Fruit fly (Drosophila melanogaster) whole organism, embryonic: ENCODE data around the gene CG5921.
A peak's percentile ranks its signal among the peaks of the same experiment; 100 is the strongest.

Experiments used
- Asciz ChIP-seq: fragments of 200-800 bp; sonication (Bioruptor generic); optimal IDR thresholded peaks from 2 replicates; lab custom pipeline; 2017; ENCODE audit warnings: missing biosample characterization, mild to moderate bottlenecking, missing genetic modification characterization, missing genetic modification reagents
- Bgb ChIP-seq: fragments of 200-800 bp; sonication (Bioruptor generic); IDR thresholded peaks from 2 replicates; pipeline ENCODE4 v1.3.6; 2022; ENCODE audit warnings: missing biosample characterization, missing genetic modification characterization; ENCODE audit not compliant: partially characterized antibody
- CG10462 ChIP-seq: fragments of 200-800 bp; sonication (Bioruptor generic); optimal IDR thresholded peaks from 2 replicates; lab custom pipeline; 2016; ENCODE audit warnings: missing biosample characterization, missing genetic modification characterization
- CG10959 ChIP-seq: fragments of 200-800 bp; sonication (Bioruptor generic); IDR thresholded peaks from 2 replicates; pipeline ENCODE4 v1.3.6; 2022; ENCODE audit warnings: missing biosample characterization, missing genetic modification characterization
- CG11456 ChIP-seq: fragments of 200-800 bp; sonication (Bioruptor generic); IDR thresholded peaks from 3 replicates; pipeline ENCODE4 v1.3.6; 2022; ENCODE audit warnings: missing biosample characterization, missing genetic modification characterization
- CG11560 ChIP-seq: fragments of 200-800 bp; sonication (Bioruptor generic); IDR thresholded peaks from 3 replicates; pipeline ENCODE4 v1.3.6; 2022; ENCODE audit warnings: missing biosample characterization, missing genetic modification characterization
- CG11723 ChIP-seq: fragments of 200-800 bp; sonication (Bioruptor generic); optimal IDR thresholded peaks from 2 replicates; lab custom pipeline; 2017; ENCODE audit warnings: missing biosample characterization, mild to moderate bottlenecking, missing genetic modification characterization
- CG12769 ChIP-seq: fragments of 200-800 bp; sonication (Bioruptor generic); optimal IDR thresholded peaks from 2 replicates; lab custom pipeline; 2019; ENCODE audit warnings: missing biosample characterization, mild to moderate bottlenecking, missing genetic modification characterization, moderate library complexity
- CG14710 ChIP-seq: fragments of 200-800 bp; sonication (Bioruptor generic); optimal IDR thresholded peaks from 3 replicates; lab custom pipeline; 2019; ENCODE audit warnings: missing biosample characterization, mild to moderate bottlenecking, missing genetic modification characterization, moderate library complexity
- CG18764 ChIP-seq: fragments of 200-800 bp; sonication (Bioruptor generic); optimal IDR thresholded peaks from 3 replicates; lab custom pipeline; 2016; ENCODE audit warnings: missing biosample characterization, missing genetic modification characterization
- CG2199 ChIP-seq: fragments of 200-800 bp; sonication (Bioruptor generic); IDR thresholded peaks from 3 replicates; pipeline ENCODE4 v1.3.6; 2022; ENCODE audit warnings: missing biosample characterization, missing genetic modification characterization
- CG31365 ChIP-seq: fragments of 200-800 bp; sonication (Bioruptor generic); optimal IDR thresholded peaks from 2 replicates; lab custom pipeline; 2018; ENCODE audit warnings: missing biosample characterization, mild to moderate bottlenecking, missing genetic modification characterization
- CG31388 ChIP-seq: fragments of 200-800 bp; sonication (Bioruptor generic); optimal IDR thresholded peaks from 2 replicates; lab custom pipeline; 2016; ENCODE audit warnings: missing biosample characterization, missing genetic modification characterization
- CG34376 ChIP-seq: fragments of 200-800 bp; sonication (Bioruptor generic); optimal IDR thresholded peaks from 2 replicates; lab custom pipeline; 2018; ENCODE audit warnings: missing biosample characterization, mild to moderate bottlenecking, missing genetic modification characterization
- CG42726 ChIP-seq: fragments of 200-800 bp; sonication (Bioruptor generic); IDR thresholded peaks from 2 replicates; pipeline ENCODE4 v1.3.6; 2022; ENCODE audit warnings: missing biosample characterization, missing genetic modification characterization; ENCODE audit not compliant: partially characterized antibody
- CG43689 ChIP-seq: fragments of 200-800 bp; sonication (Bioruptor generic); IDR thresholded peaks from 2 replicates; pipeline ENCODE4 v1.3.6; 2022; ENCODE audit warnings: missing biosample characterization, missing genetic modification characterization
- CG6683 ChIP-seq: fragments of 200-800 bp; sonication (Bioruptor generic); optimal IDR thresholded peaks from 2 replicates; lab custom pipeline; 2017; ENCODE audit warnings: missing biosample characterization, mild to moderate bottlenecking, missing genetic modification characterization, missing genetic modification reagents
- CG6689 ChIP-seq: fragments of 200-800 bp; sonication (Bioruptor generic); IDR thresholded peaks from 2 replicates; pipeline ENCODE4 v1.3.6; 2022; ENCODE audit warnings: missing biosample characterization, missing genetic modification characterization
- CG6791 ChIP-seq: fragments of 200-800 bp; sonication (Bioruptor generic); IDR thresholded peaks from 3 replicates; pipeline ENCODE4 v1.3.6; 2022; ENCODE audit warnings: missing biosample characterization, missing genetic modification characterization; ENCODE audit not compliant: partially characterized antibody
- CG8281 ChIP-seq: fragments of 200-800 bp; sonication (Bioruptor generic); optimal IDR thresholded peaks from 2 replicates; lab custom pipeline; 2018; ENCODE audit warnings: missing biosample characterization, mild to moderate bottlenecking, missing genetic modification characterization, moderate library complexity
- CG8924 ChIP-seq: fragments of 200-800 bp; optimal IDR thresholded peaks from 3 replicates; lab custom pipeline; 2019; ENCODE audit warnings: missing biosample characterization, mild to moderate bottlenecking, missing genetic modification characterization, moderate library complexity
- CG9437 ChIP-seq: fragments of 200-800 bp; sonication (Bioruptor generic); optimal IDR thresholded peaks from 2 replicates; lab custom pipeline; 2018; ENCODE audit warnings: missing biosample characterization, mild to moderate bottlenecking, missing genetic modification characterization
- CTCF ChIP-seq: fragments of 200-800 bp; sonication (Bioruptor generic); optimal IDR thresholded peaks from 2 replicates; lab custom pipeline; 2017; ENCODE audit warnings: missing biosample characterization, mild to moderate bottlenecking, missing genetic modification characterization, moderate library complexity
- D ChIP-seq, 2 experiments: fragments of 200-800 bp in 1 of 2; fragments of >200 bp in 1 of 2; sonication (Bioruptor generic) in 1 of 2; optimal IDR thresholded peaks; 2 replicates in 1 of 2; 3 replicates in 1 of 2; lab custom pipeline; 2017; ENCODE audit warnings: mild to moderate bottlenecking in 1 of 2, missing biosample characterization in 1 of 2, missing genetic modification characterization in 1 of 2, missing genetic modification reagents in 1 of 2
- Dbx ChIP-seq: fragments of 200-800 bp; sonication (Bioruptor generic); IDR thresholded peaks from 3 replicates; pipeline ENCODE4 v1.3.6; 2022; ENCODE audit warnings: missing biosample characterization, missing genetic modification characterization
- Dp ChIP-seq: fragments of 200-800 bp; sonication (Bioruptor generic); optimal IDR thresholded peaks from 2 replicates; lab custom pipeline; 2018; ENCODE audit warnings: missing biosample characterization, mild to moderate bottlenecking, missing genetic modification characterization, moderate library complexity
- E2f1 ChIP-seq: fragments of 200-800 bp; sonication (Bioruptor generic); IDR thresholded peaks from 2 replicates; pipeline ENCODE4 v1.3.6; 2022; ENCODE audit warnings: missing biosample characterization, missing genetic modification characterization
- Ets97D ChIP-seq: fragments of 200-800 bp; sonication (Bioruptor generic); optimal IDR thresholded peaks from 3 replicates; lab custom pipeline; 2016; ENCODE audit warnings: missing biosample characterization, missing genetic modification characterization
- GATAe ChIP-seq: fragments of 200-800 bp; sonication (Bioruptor generic); conservative IDR thresholded peaks from 2 replicates; pipeline ENCODE4 v1.3.6; 2022; ENCODE audit warnings: missing biosample characterization, missing genetic modification characterization
- H2.0 ChIP-seq: fragments of 200-800 bp; sonication (Bioruptor generic); IDR thresholded peaks from 2 replicates; pipeline ENCODE4 v1.3.6; 2022; ENCODE audit warnings: missing biosample characterization, missing genetic modification characterization
- Med ChIP-seq: fragments of 200-800 bp; sonication (Bioruptor generic); peaks from one replicate; lab custom pipeline; 2016; ENCODE audit warnings: missing biosample characterization, missing genetic modification characterization, mild to moderate bottlenecking, inconsistent platforms, moderate library complexity
- Nf-YA ChIP-seq: fragments of 200-800 bp; sonication (Bioruptor generic); IDR thresholded peaks from 2 replicates; pipeline ENCODE4 v1.3.6; 2022; ENCODE audit warnings: missing biosample characterization, missing genetic modification characterization
- Side ChIP-seq: fragments of 200-800 bp; sonication (Bioruptor generic); optimal IDR thresholded peaks from 2 replicates; lab custom pipeline; 2016; ENCODE audit warnings: missing biosample characterization, missing genetic modification characterization
- Spps ChIP-seq: fragments of 200-800 bp; sonication (Bioruptor generic); optimal IDR thresholded peaks from 2 replicates; lab custom pipeline; 2018; ENCODE audit warnings: missing biosample characterization, mild to moderate bottlenecking, missing genetic modification characterization
- TFAM ChIP-seq: fragments of 200-800 bp; sonication (Bioruptor generic); optimal IDR thresholded peaks from 2 replicates; lab custom pipeline; 2017; ENCODE audit warnings: missing biosample characterization, missing genetic modification characterization, inconsistent platforms
- Taf1 ChIP-seq: fragments of 200-800 bp; sonication (Bioruptor generic); IDR thresholded peaks from 2 replicates; pipeline ENCODE4 v1.3.6; 2022; ENCODE audit warnings: missing biosample characterization, missing genetic modification characterization
- ap ChIP-seq: fragments of 200-800 bp; sonication (Bioruptor generic); IDR thresholded peaks from 2 replicates; pipeline ENCODE4 v1.3.6; 2022; ENCODE audit warnings: missing biosample characterization, missing genetic modification characterization
- chif ChIP-seq, 2 experiments: fragments of 200-800 bp; sonication (Bioruptor generic); optimal IDR thresholded peaks; 3 replicates each; lab custom pipeline; 2016; ENCODE audit warnings: missing biosample characterization in 2 of 2, missing genetic modification characterization in 2 of 2
- disco-r ChIP-seq: fragments of 200-800 bp; sonication (Bioruptor generic); optimal IDR thresholded peaks from 2 replicates; lab custom pipeline; 2016; ENCODE audit warnings: missing biosample characterization, missing genetic modification characterization
- dmrt11E ChIP-seq: fragments of 200-800 bp; sonication (Bioruptor generic); optimal IDR thresholded peaks from 3 replicates; lab custom pipeline; 2018; ENCODE audit warnings: missing biosample characterization, mild to moderate bottlenecking, missing genetic modification characterization, moderate library complexity
- dmrt99B ChIP-seq: fragments of 200-800 bp; sonication (Bioruptor generic); optimal IDR thresholded peaks from 2 replicates; lab custom pipeline; 2018; ENCODE audit warnings: missing biosample characterization, mild to moderate bottlenecking, missing genetic modification characterization, moderate library complexity
- dysf ChIP-seq: fragments of 200-800 bp; sonication (Bioruptor generic); IDR thresholded peaks from 3 replicates; pipeline ENCODE4 v1.3.6; 2022; ENCODE audit warnings: missing biosample characterization, missing genetic modification characterization
- gfzf ChIP-seq: fragments of 200-800 bp; sonication (Bioruptor generic); optimal IDR thresholded peaks from 2 replicates; lab custom pipeline; 2016; ENCODE audit warnings: missing biosample characterization, mild to moderate bottlenecking, missing genetic modification characterization, moderate library complexity
- nerfin-1 ChIP-seq: fragments of 200-800 bp; sonication (Bioruptor generic); optimal IDR thresholded peaks from 3 replicates; lab custom pipeline; 2019; ENCODE audit warnings: missing biosample characterization, mild to moderate bottlenecking, missing genetic modification characterization, moderate library complexity
- nmo ChIP-seq: fragments of 200-800 bp; sonication (Bioruptor generic); optimal IDR thresholded peaks from 2 replicates; lab custom pipeline; 2018; ENCODE audit warnings: missing biosample characterization, mild to moderate bottlenecking, missing genetic modification characterization, moderate library complexity
- otp ChIP-seq: fragments of 200-800 bp; sonication (Bioruptor generic); IDR thresholded peaks from 3 replicates; pipeline ENCODE4, ENCODE4 v1.3.6; 2022; ENCODE audit warnings: missing biosample characterization, missing genetic modification characterization
- phol ChIP-seq: fragments of 200-800 bp; sonication (Bioruptor generic); optimal IDR thresholded peaks from 3 replicates; lab custom pipeline; 2018; ENCODE audit warnings: missing biosample characterization, mild to moderate bottlenecking, missing genetic modification characterization, moderate library complexity
- run ChIP-seq: fragments of 200-800 bp; sonication (Bioruptor generic); optimal IDR thresholded peaks from 3 replicates; lab custom pipeline; 2018; ENCODE audit warnings: missing biosample characterization, mild to moderate bottlenecking, missing genetic modification characterization
- slp2 ChIP-seq: fragments of 200-800 bp; sonication (Bioruptor generic); optimal IDR thresholded peaks from 2 replicates; lab custom pipeline; 2016; ENCODE audit warnings: missing biosample characterization, missing genetic modification characterization
- trh ChIP-seq: fragments of 200-800 bp; sonication (Bioruptor generic); optimal IDR thresholded peaks from 2 replicates; lab custom pipeline; 2016; ENCODE audit warnings: missing biosample characterization, missing genetic modification characterization
- vvl ChIP-seq: fragments of 200-800 bp; sonication (Bioruptor generic); IDR thresholded peaks from 2 replicates; pipeline ENCODE4 v1.3.6; 2022; ENCODE audit warnings: missing biosample characterization, missing genetic modification characterization
- zfh2 ChIP-seq: fragments of 200-800 bp; sonication (Bioruptor generic); optimal IDR thresholded peaks from 2 replicates; lab custom pipeline; 2016; ENCODE audit warnings: missing biosample characterization, missing genetic modification characterization

CG5921 gene

DNA sequence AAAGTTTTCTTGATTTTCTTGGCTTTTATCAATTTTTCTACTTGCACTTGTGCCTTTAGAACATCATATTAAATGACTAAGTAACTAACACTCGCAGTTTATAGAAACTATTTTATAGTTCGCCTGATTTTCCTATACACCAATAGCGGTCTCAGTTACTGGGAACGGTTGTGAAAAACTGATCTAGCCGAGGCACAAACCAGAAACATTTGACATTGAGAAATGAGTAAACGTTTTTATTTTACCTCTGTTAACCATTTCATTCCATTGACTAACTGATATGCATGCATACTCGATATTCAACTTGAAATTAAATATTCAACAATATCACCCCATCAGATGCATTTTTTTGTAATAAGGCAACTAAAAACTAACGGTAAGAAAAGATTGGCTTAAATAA lies 15.3 kb upstream of the CG5921 start (continued):
- TF ChIP-seq slp2 = no peak
- no peak for TF ChIP-seq E2f1
- TF ChIP-seq dysf (GFP tag; lab: Robert Waterston, UW) = no peak
- TF ChIP-seq CG6683 (GFP tag; lab: Kevin White, UChicago) = no peak
- TF ChIP-seq CG31388 (GFP tag; lab: Kevin White, UChicago) = no peak
- no peak for TF ChIP-seq Dbx (GFP tag; lab: Robert Waterston, UW)
- TF ChIP-seq CG18764 = no peak
- no peak for TF ChIP-seq CG34376 (GFP tag; lab: Kevin White, UChicago)
- no peak for TF ChIP-seq Side (GFP tag; lab: Kevin White, UChicago)
- no peak for TF ChIP-seq CG11560 (tag; lab: Robert Waterston, UW)
- no peak for TF ChIP-seq D (optimal IDR thresholded peaks at IDR 0.05; lab: Kevin White, UChicago)
- no peak for TF ChIP-seq D (GFP tag; optimal IDR thresholded peaks at IDR 0.05; lab: Kevin White, UChicago)
- no peak for TF ChIP-seq trh
- peak; percentile 87 for TF ChIP-seq CG31365 (tag; lab: Kevin White, UChicago)
- no peak for TF ChIP-seq nmo (GFP tag; lab: Kevin White, UChicago)
- no peak for TF ChIP-seq Spps (tag; lab: Kevin White, UChicago)
- peak; percentile 81 for TF ChIP-seq CTCF (GFP tag; lab: Kevin White, UChicago)
- TF ChIP-seq CG14710 = peak; percentile 25
- TF ChIP-seq otp (GFP tag; lab: Robert Waterston, UW) = no peak
- no peak for TF ChIP-seq ap (GFP tag; lab: Robert Waterston, UW)
- TF ChIP-seq Ets97D (GFP tag; lab: Kevin White, UChicago) = no peak
- no peak for TF ChIP-seq dmrt11E (tag; lab: Kevin White, UChicago)
- TF ChIP-seq Asciz (GFP tag; lab: Kevin White, UChicago) = no peak
- TF ChIP-seq phol (tag; lab: Kevin White, UChicago) = no peak
- no peak for TF ChIP-seq CG10959
- TF ChIP-seq CG43689 = no peak
- TF ChIP-seq CG11456 = no peak
- TF ChIP-seq Taf1 (GFP tag; lab: Robert Waterston, UW) = no peak
- peak; percentile 9 for TF ChIP-seq Med (GFP tag; lab: Kevin White, UChicago)
- TF ChIP-seq Nf-YA (GFP tag; lab: Robert Waterston, UW) = no peak
- TF ChIP-seq CG9437 (GFP tag; lab: Kevin White, UChicago) = no peak
- no peak for TF ChIP-seq CG12769
- no peak for TF ChIP-seq CG11723 (GFP tag; lab: Kevin White, UChicago)
- TF ChIP-seq gfzf (GFP tag; lab: Kevin White, UChicago) = no peak
- TF ChIP-seq CG8924 (tag; lab: Kevin White, UChicago) = no peak
- TF ChIP-seq Bgb = peak; percentile 55; the same call in 1 of the 2 replicates
- 0 out of 2 replicates have a peak, but pooled peaks have one; percentile 13 for TF ChIP-seq vvl (GFP tag; lab: Robert Waterston, UW)
- TF ChIP-seq nerfin-1 (tag; lab: Kevin White, UChicago) = no peak
- TF ChIP-seq zfh2 (GFP tag; lab: Kevin White, UChicago) = no peak
- peak; percentile 77 for TF ChIP-seq CG2199 (GFP tag; lab: Robert Waterston, UW)
- no peak for TF ChIP-seq CG6689 (GFP tag; lab: Robert Waterston, UW)
- TF ChIP-seq CG42726 = 0 out of 2 replicates have a peak, but pooled peaks have one; percentile 9
- peak; percentile 46 for TF ChIP-seq CG8281 (tag; lab: Kevin White, UChicago)
- TF ChIP-seq CG6791 (GFP tag; lab: Robert Waterston, UW) = 0 out of 3 replicates have a peak, but pooled peaks have one; percentile 29
- no peak for TF ChIP-seq GATAe
- no peak for TF ChIP-seq H2.0
- TF ChIP-seq run (tag; lab: Kevin White, UChicago) = no peak
- no peak for TF ChIP-seq Dp
- TF ChIP-seq CG10462 = no peak
- TF ChIP-seq disco-r (GFP tag; lab: Kevin White, UChicago) = no peak
- no peak for TF ChIP-seq chif (GFP tag; optimal IDR thresholded peaks at IDR 0.05; lab: Kevin White, UChicago)
- TF ChIP-seq TFAM (GFP tag; lab: Kevin White, UChicago) = no peak
- no peak for TF ChIP-seq dmrt99B (tag; lab: Kevin White, UChicago)
